Worm (Caenorhabditis elegans) whole organism, L2 larva: Measurements from ENCODE around the gene C44C1.6.

Source experiments
- C34F6.9 ChIP-seq: fragments of 150-350 bp; optimal IDR thresholded peaks from 2 replicates; lab custom pipeline; 2014; ENCODE audit warnings: missing biosample characterization, missing genetic modification characterization
- F13H6.1 ChIP-seq: sonication (generic microtip); optimal IDR thresholded peaks from 2 replicates; lab custom pipeline; 2016; ENCODE audit warnings: missing genetic modification characterization, missing compliant biosample characterization
- Y55F3AM.14 ChIP-seq: fragments of 200-800 bp; sonication (Bioruptor generic); optimal IDR thresholded peaks from 2 replicates; lab custom pipeline; 2018; ENCODE audit warnings: mild to moderate bottlenecking, missing genetic modification characterization, missing compliant biosample characterization
- ZK546.5 ChIP-seq: sonication (generic microtip); optimal IDR thresholded peaks from 2 replicates; lab custom pipeline; 2017; ENCODE audit warnings: missing biosample characterization, missing genetic modification characterization
- alr-1 ChIP-seq: fragments of 150-350 bp; optimal IDR thresholded peaks from 2 replicates; lab custom pipeline; 2014; ENCODE audit warnings: missing biosample characterization, missing genetic modification characterization
- aly-2 ChIP-seq: fragments of 150-350 bp; optimal IDR thresholded peaks from 2 replicates; lab custom pipeline; 2014; ENCODE audit warnings: missing biosample characterization, missing genetic modification characterization
- ama-1 ChIP-seq: fragments of 150-350 bp; optimal IDR thresholded peaks from 2 replicates; lab custom pipeline; 2018; ENCODE audit warnings: inconsistent platforms
- blmp-1 ChIP-seq: sonication (generic microtip); optimal IDR thresholded peaks from 2 replicates; lab custom pipeline; 2017; ENCODE audit warnings: missing genetic modification characterization, mild to moderate bottlenecking, missing compliant biosample characterization, antibody characterized with exemption, moderate library complexity; ENCODE audit not compliant: insufficient read depth
- crh-2 ChIP-seq: sonication (generic microtip); optimal IDR thresholded peaks from 2 replicates; lab custom pipeline; 2017; ENCODE audit warnings: missing biosample characterization, missing genetic modification characterization
- dmd-4 ChIP-seq: sonication (generic microtip); optimal IDR thresholded peaks from 2 replicates; lab custom pipeline; 2017; ENCODE audit warnings: missing biosample characterization, missing genetic modification characterization
- egl-27 ChIP-seq: sonication (generic microtip); optimal IDR thresholded peaks from 3 replicates; lab custom pipeline; 2017; ENCODE audit warnings: missing biosample characterization, missing genetic modification reagents, missing genetic modification characterization
- elt-1 ChIP-seq: fragments of 150-350 bp; optimal IDR thresholded peaks from 2 replicates; lab custom pipeline; 2014; ENCODE audit warnings: missing biosample characterization, missing genetic modification characterization
- elt-3 ChIP-seq: sonication (generic microtip); optimal IDR thresholded peaks from 2 replicates; lab custom pipeline; 2017; ENCODE audit warnings: missing biosample characterization, missing genetic modification characterization
- fos-1 ChIP-seq: fragments of 150-350 bp; optimal IDR thresholded peaks from 2 replicates; lab custom pipeline; 2014; ENCODE audit warnings: missing biosample characterization, missing genetic modification characterization
- gmeb-1 ChIP-seq: fragments of 150-350 bp; optimal IDR thresholded peaks from 2 replicates; lab custom pipeline; 2014; ENCODE audit warnings: missing biosample characterization, missing genetic modification characterization
- lin-11 ChIP-seq: fragments of 150-350 bp; sonication (generic microtip); optimal IDR thresholded peaks from 2 replicates; lab custom pipeline; 2014; ENCODE audit warnings: missing biosample characterization, missing genetic modification characterization, inconsistent platforms, mixed read lengths
- lin-13 ChIP-seq: fragments of 150-350 bp; optimal IDR thresholded peaks from 2 replicates; lab custom pipeline; 2014; ENCODE audit warnings: missing biosample characterization, missing genetic modification reagents, missing genetic modification characterization
- lin-39 ChIP-seq: fragments of 150-350 bp; optimal IDR thresholded peaks from 2 replicates; lab custom pipeline; 2014; ENCODE audit warnings: missing biosample characterization, missing genetic modification reagents, missing genetic modification characterization
- lsy-2 ChIP-seq, 2 experiments: fragments of 150-350 bp in 1 of 2; sonication (generic microtip) in 1 of 2; optimal IDR thresholded peaks; 2 replicates each; lab custom pipeline; 2014 to 2017; ENCODE audit warnings: missing biosample characterization in 2 of 2, missing genetic modification characterization in 2 of 2
- mab-5 ChIP-seq: fragments of 150-350 bp; optimal IDR thresholded peaks from 2 replicates; lab custom pipeline; 2014; ENCODE audit warnings: missing biosample characterization, missing genetic modification characterization
- mbf-1 ChIP-seq: sonication (generic microtip); optimal IDR thresholded peaks from 2 replicates; lab custom pipeline; 2017; ENCODE audit warnings: missing biosample characterization, missing genetic modification characterization
- mdl-1 ChIP-seq, 2 experiments: fragments of 150-350 bp in 1 of 2; sonication (generic microtip) in 1 of 2; optimal IDR thresholded peaks; 2 replicates each; lab custom pipeline; 2017; ENCODE audit warnings: missing biosample characterization in 2 of 2, missing genetic modification characterization in 2 of 2
- nhr-10 ChIP-seq: sonication (generic microtip); optimal IDR thresholded peaks from 2 replicates; lab custom pipeline; 2017; ENCODE audit warnings: missing biosample characterization, missing genetic modification characterization
- nhr-12 ChIP-seq: fragments of 150-350 bp; optimal IDR thresholded peaks from 2 replicates; lab custom pipeline; 2014; ENCODE audit warnings: missing biosample characterization, missing genetic modification characterization
- nhr-129 ChIP-seq: fragments of 150-350 bp; optimal IDR thresholded peaks from 2 replicates; lab custom pipeline; 2014; ENCODE audit warnings: missing biosample characterization, missing genetic modification characterization
- nhr-237 ChIP-seq: fragments of 150-350 bp; optimal IDR thresholded peaks from 2 replicates; lab custom pipeline; 2014; ENCODE audit warnings: missing biosample characterization, missing genetic modification characterization
- nhr-25 ChIP-seq: fragments of 150-350 bp; sonication (generic microtip); optimal IDR thresholded peaks from 3 replicates; lab custom pipeline; 2014; ENCODE audit warnings: missing biosample characterization, missing genetic modification characterization
- nhr-6 ChIP-seq: fragments of 150-350 bp; optimal IDR thresholded peaks from 2 replicates; lab custom pipeline; 2014; ENCODE audit warnings: missing biosample characterization, missing genetic modification characterization
- nhr-77 ChIP-seq: fragments of 150-350 bp; optimal IDR thresholded peaks from 2 replicates; lab custom pipeline; 2014; ENCODE audit warnings: missing biosample characterization, missing genetic modification characterization
- sem-4 ChIP-seq: fragments of 150-350 bp; optimal IDR thresholded peaks from 2 replicates; lab custom pipeline; 2014; ENCODE audit warnings: missing biosample characterization, missing genetic modification reagents, missing genetic modification characterization
- skn-1 ChIP-seq: sonication (generic microtip); optimal IDR thresholded peaks from 2 replicates; lab custom pipeline; 2017; ENCODE audit warnings: missing biosample characterization, missing genetic modification characterization
- sma-3 ChIP-seq: sonication (generic microtip); optimal IDR thresholded peaks from 2 replicates; lab custom pipeline; 2016; ENCODE audit warnings: missing genetic modification reagents, missing genetic modification characterization, missing compliant biosample characterization
- sma-9 ChIP-seq, 2 experiments: fragments of 150-350 bp in 1 of 2; sonication (generic microtip) in 1 of 2; optimal IDR thresholded peaks; 2 replicates each; lab custom pipeline; 2014 to 2016; ENCODE audit warnings: missing genetic modification characterization in 2 of 2, mild to moderate bottlenecking in 1 of 2, missing biosample characterization in 1 of 2, missing compliant biosample characterization in 1 of 2, missing genetic modification reagents in 1 of 2, moderate library complexity in 1 of 2
- snpc-4 ChIP-seq: fragments of 150-350 bp; optimal IDR thresholded peaks from 2 replicates; lab custom pipeline; 2014; ENCODE audit warnings: missing biosample characterization, missing genetic modification characterization
- unc-39 ChIP-seq: fragments of 150-350 bp; optimal IDR thresholded peaks from 2 replicates; lab custom pipeline; 2014; ENCODE audit warnings: missing biosample characterization, missing genetic modification characterization
- unc-55 ChIP-seq: fragments of 150-350 bp; sonication (generic microtip); optimal IDR thresholded peaks from 3 replicates; lab custom pipeline; 2014; ENCODE audit warnings: missing biosample characterization, missing genetic modification reagents, missing genetic modification characterization
- unc-62 ChIP-seq: fragments of 150-350 bp; optimal IDR thresholded peaks from 2 replicates; lab custom pipeline; 2014; ENCODE audit warnings: missing biosample characterization, missing genetic modification reagents, missing genetic modification characterization
- ztf-1 ChIP-seq: fragments of 200-800 bp; sonication (Bioruptor generic); conservative IDR thresholded peaks from 2 replicates; pipeline ENCODE4 v1.3.6; 2022; ENCODE audit warnings: missing genetic modification characterization, missing compliant biosample characterization
- ztf-11 ChIP-seq: sonication (generic microtip); optimal IDR thresholded peaks from 2 replicates; lab custom pipeline; 2017; ENCODE audit warnings: missing biosample characterization, missing genetic modification characterization
- ztf-4 ChIP-seq: fragments of 150-350 bp; optimal IDR thresholded peaks from 2 replicates; lab custom pipeline; 2014; ENCODE audit warnings: missing biosample characterization, missing genetic modification characterization

Gene C44C1.6

ce11 chrX:970072-970471 lies at the start of gene C44C1.6:
Gene C44C1.6 (minus strand): TSS chrX:970270.
- TF ChIP-seq sma-3 (GFP tag; lab: Kevin White, UChicago) (peak; percentile 42), nhr-237 (no peak), nhr-129 (tag; lab: Kevin White, UChicago) (peak; percentile 31), nhr-12 (no peak)

ce11 chrX:1018586-1018985 lies 48.5 kb upstream of the C44C1.6 start:
- peak; percentile 26 for TF ChIP-seq mab-5
- peak; percentile 16 for TF ChIP-seq crh-2 (tag; lab: Kevin White, UChicago)
- peak; percentile 1 to 53 for TF ChIP-seq lsy-2 (tag; optimal IDR thresholded peaks at IDR 0.05; lab: Kevin White, UChicago)
- no peak for TF ChIP-seq ztf-11 (tag; lab: Kevin White, UChicago)
- TF ChIP-seq nhr-129 (tag; lab: Kevin White, UChicago) = peak; percentile 19
- no peak for TF ChIP-seq ztf-4
- no peak for TF ChIP-seq sma-9 (GFP tag; optimal IDR thresholded peaks at IDR 0.05; lab: Kevin White, UChicago)
- no peak for TF ChIP-seq sma-9 (tag; optimal IDR thresholded peaks at IDR 0.05; lab: Kevin White, UChicago)
- TF ChIP-seq egl-27 (tag; lab: Kevin White, UChicago) = no peak
- no peak for TF ChIP-seq sma-3 (GFP tag; lab: Kevin White, UChicago)
- TF ChIP-seq aly-2 (tag; lab: Kevin White, UChicago) = no peak
- TF ChIP-seq lin-13 (GFP tag; lab: Kevin White, UChicago) = no peak
- peak; percentile 25 for TF ChIP-seq C34F6.9 (tag; lab: Kevin White, UChicago)
- TF ChIP-seq dmd-4 (tag; lab: Kevin White, UChicago) = no peak
- TF ChIP-seq, all 48 proteins: peak for 5

ce11 chrX:1017456-1017855 lies 47.4 kb upstream of the C44C1.6 start, which contains the start of the genes F55A4.13 and nlf-1:
Gene F55A4.13 (minus strand): TSS chrX:1017556.
Gene nlf-1 (minus strand): TSS chrX:1017567.
- TF ChIP-seq mbf-1 (tag; lab: Kevin White, UChicago) (no peak), unc-39 (tag; lab: Kevin White, UChicago) (no peak), dmd-4 (tag; lab: Kevin White, UChicago) (no peak), nhr-25 (no peak), elt-1 (tag; lab: Kevin White, UChicago) (no peak), nhr-10 (no peak), mab-5 (no peak), lin-39 (tag; lab: Kevin White, UChicago) (no peak), ztf-1 (GFP tag; lab: Robert Waterston, UW) (no peak), blmp-1 (no peak), ztf-11 (tag; lab: Kevin White, UChicago) (no peak), elt-3 (no peak), F13H6.1 (no peak), ZK546.5 (tag; lab: Kevin White, UChicago) (no peak), nhr-129 (tag; lab: Kevin White, UChicago) (no peak), aly-2 (tag; lab: Kevin White, UChicago) (no peak)

ce11 chrX:1014708-1015107 lies 44.6 kb upstream of the C44C1.6 start:
- TF ChIP-seq nhr-129 (tag; lab: Kevin White, UChicago) = no peak
- no peak for TF ChIP-seq nhr-10
- no peak for TF ChIP-seq lin-39 (tag; lab: Kevin White, UChicago)
- no peak for TF ChIP-seq ama-1 (lab: Kevin White, UChicago)
- no peak for TF ChIP-seq mdl-1 (tag; optimal IDR thresholded peaks at IDR 0.05; lab: Kevin White, UChicago)
- no peak for TF ChIP-seq ztf-4
- no peak for TF ChIP-seq nhr-77 (tag; lab: Kevin White, UChicago)
- TF ChIP-seq unc-55 (GFP tag; lab: Kevin White, UChicago) = no peak
- no peak for TF ChIP-seq sma-9 (GFP tag; optimal IDR thresholded peaks at IDR 0.05; lab: Kevin White, UChicago)
- no peak for TF ChIP-seq sma-9 (tag; optimal IDR thresholded peaks at IDR 0.05; lab: Kevin White, UChicago)
- TF ChIP-seq skn-1 (tag; lab: Kevin White, UChicago) = no peak
- TF ChIP-seq elt-1 (tag; lab: Kevin White, UChicago) = no peak
- no peak for TF ChIP-seq nhr-12
- TF ChIP-seq mbf-1 (tag; lab: Kevin White, UChicago) = no peak
- TF ChIP-seq egl-27 (tag; lab: Kevin White, UChicago) = no peak
- TF ChIP-seq, all 48 proteins: peak for 0

- no peak for TF ChIP-seq sem-4 (tag; lab: Kevin White, UChicago)
- peak; percentile 35 for TF ChIP-seq sma-9 (GFP tag; optimal IDR thresholded peaks at IDR 0.05; lab: Kevin White, UChicago)
- TF ChIP-seq sma-9 (tag; optimal IDR thresholded peaks at IDR 0.05; lab: Kevin White, UChicago) = no peak
- TF ChIP-seq nhr-77 (tag; lab: Kevin White, UChicago) = no peak
- no peak for TF ChIP-seq nhr-237
- TF ChIP-seq gmeb-1 (tag; lab: Kevin White, UChicago) = peak; percentile 55
- no peak for TF ChIP-seq unc-62
- peak; percentile 51 for TF ChIP-seq Y55F3AM.14 (GFP tag; lab: Kevin White, UChicago)
- TF ChIP-seq skn-1 (tag; lab: Kevin White, UChicago) = no peak
- TF ChIP-seq elt-1 (tag; lab: Kevin White, UChicago) = no peak
- TF ChIP-seq snpc-4 = no peak
- TF ChIP-seq ztf-1 (GFP tag; lab: Robert Waterston, UW) = no peak
- TF ChIP-seq lin-13 (GFP tag; lab: Kevin White, UChicago) = peak; percentile 16
- TF ChIP-seq fos-1 (tag; lab: Kevin White, UChicago) = no peak
- no peak for TF ChIP-seq alr-1 (tag; lab: Kevin White, UChicago)
- TF ChIP-seq sma-3 (GFP tag; lab: Kevin White, UChicago) = peak; percentile 55
- no peak for TF ChIP-seq nhr-6 (tag; lab: Kevin White, UChicago)
- peak in 1 of 2 experiments; percentile 23 for TF ChIP-seq lsy-2 (tag; optimal IDR thresholded peaks at IDR 0.05; lab: Kevin White, UChicago)
- TF ChIP-seq F13H6.1 = no peak
- no peak for TF ChIP-seq nhr-12
- no peak for TF ChIP-seq aly-2 (tag; lab: Kevin White, UChicago)
- TF ChIP-seq mbf-1 (tag; lab: Kevin White, UChicago) = no peak
- TF ChIP-seq nhr-25 = peak; percentile 37
- TF ChIP-seq lin-11 (tag; lab: Kevin White, UChicago) = no peak
- TF ChIP-seq crh-2 (tag; lab: Kevin White, UChicago) = peak; percentile 18
- TF ChIP-seq ama-1 (lab: Kevin White, UChicago) = peak; percentile 90
- no peak for TF ChIP-seq nhr-129 (tag; lab: Kevin White, UChicago)
Observed at ce11 chrX:1012385-1012866, 42.4 kb upstream of the C44C1.6 start.
